Fruit fly (Drosophila melanogaster) whole organism, embryonic: ENCODE measurements around the gene Srp14.

Experiments used
- B-H2 ChIP-seq: fragments of 200-800 bp; sonication (Bioruptor generic); optimal IDR thresholded peaks from 2 replicates; lab custom pipeline; 2018; ENCODE audit warnings: missing biosample characterization, mild to moderate bottlenecking, missing genetic modification characterization
- CG11696 ChIP-seq: fragments of 200-800 bp; sonication (Bioruptor generic); IDR thresholded peaks from 2 replicates; pipeline ENCODE4 v1.3.6; 2022; ENCODE audit warnings: missing biosample characterization, missing genetic modification characterization
- CG12219 ChIP-seq: fragments of 200-800 bp; sonication (Bioruptor generic); optimal IDR thresholded peaks from 3 replicates; lab custom pipeline; 2018; ENCODE audit warnings: missing biosample characterization, mild to moderate bottlenecking, missing genetic modification characterization
- CG13424 ChIP-seq: fragments of 200-800 bp; sonication (Bioruptor generic); optimal IDR thresholded peaks from 2 replicates; lab custom pipeline; 2019; ENCODE audit warnings: missing biosample characterization, mild to moderate bottlenecking, missing genetic modification characterization, moderate library complexity
- CG13775 ChIP-seq: fragments of 200-800 bp; sonication (Bioruptor generic); optimal IDR thresholded peaks from 3 replicates; lab custom pipeline; 2017; ENCODE audit warnings: missing biosample characterization, mild to moderate bottlenecking, missing genetic modification characterization
- CG17385 ChIP-seq: fragments of 200-800 bp; sonication (Bioruptor generic); optimal IDR thresholded peaks from 3 replicates; lab custom pipeline; 2018; ENCODE audit warnings: missing biosample characterization, mild to moderate bottlenecking, missing genetic modification characterization
- CG17829 ChIP-seq: fragments of 200-800 bp; optimal IDR thresholded peaks from 2 replicates; lab custom pipeline; 2019; ENCODE audit warnings: missing biosample characterization, mild to moderate bottlenecking, missing genetic modification characterization, moderate library complexity
- CG18262 ChIP-seq: fragments of 200-800 bp; optimal IDR thresholded peaks from 3 replicates; lab custom pipeline; 2019; ENCODE audit warnings: missing biosample characterization, mild to moderate bottlenecking, missing genetic modification characterization, moderate library complexity
- CG2889 ChIP-seq: fragments of 200-800 bp; sonication (Bioruptor generic); IDR thresholded peaks from 3 replicates; pipeline ENCODE4 v1.3.6; 2022; ENCODE audit warnings: missing biosample characterization, missing genetic modification characterization
- CG30403 ChIP-seq: fragments of 200-800 bp; sonication (Bioruptor generic); optimal IDR thresholded peaks from 3 replicates; lab custom pipeline; 2016; ENCODE audit warnings: missing biosample characterization, missing genetic modification characterization
- CG32532 ChIP-seq: fragments of 200-800 bp; sonication (Bioruptor generic); IDR thresholded peaks from 2 replicates; pipeline ENCODE4 v1.3.6; 2022; ENCODE audit warnings: missing biosample characterization, missing genetic modification characterization
- CG3281 ChIP-seq: fragments of 200-800 bp; sonication (Bioruptor generic); optimal IDR thresholded peaks from 3 replicates; lab custom pipeline; 2017; ENCODE audit warnings: missing biosample characterization, mild to moderate bottlenecking, missing genetic modification characterization
- CG4328 ChIP-seq: fragments of 200-800 bp; sonication (Bioruptor generic); optimal IDR thresholded peaks from 3 replicates; lab custom pipeline; 2017; ENCODE audit warnings: missing biosample characterization, missing genetic modification reagents, missing genetic modification characterization
- CG7556 ChIP-seq: fragments of 200-800 bp; sonication (Bioruptor generic); optimal IDR thresholded peaks from 2 replicates; lab custom pipeline; 2017; ENCODE audit warnings: missing biosample characterization, mild to moderate bottlenecking, missing genetic modification characterization
- CG7745 ChIP-seq: fragments of 200-800 bp; sonication (Bioruptor generic); optimal IDR thresholded peaks from 2 replicates; lab custom pipeline; 2018; ENCODE audit warnings: missing biosample characterization, mild to moderate bottlenecking, missing genetic modification characterization, moderate library complexity
- CG9797 ChIP-seq: fragments of 200-800 bp; sonication (Bioruptor generic); optimal IDR thresholded peaks from 3 replicates; lab custom pipeline; 2018; ENCODE audit warnings: missing biosample characterization, mild to moderate bottlenecking, missing genetic modification characterization
- Camta ChIP-seq: fragments of 200-800 bp; sonication (Bioruptor generic); optimal IDR thresholded peaks from 2 replicates; lab custom pipeline; 2016; ENCODE audit warnings: missing biosample characterization, missing genetic modification characterization
- CoRest ChIP-seq: fragments of 200-800 bp; sonication (Bioruptor generic); optimal IDR thresholded peaks from 3 replicates; lab custom pipeline; 2018; ENCODE audit warnings: missing biosample characterization, mild to moderate bottlenecking, missing genetic modification characterization, moderate library complexity
- D19A ChIP-seq: fragments of 200-800 bp; optimal IDR thresholded peaks from 3 replicates; lab custom pipeline; 2019; ENCODE audit warnings: missing biosample characterization, mild to moderate bottlenecking, missing genetic modification characterization, moderate library complexity
- Dref ChIP-seq: fragments of 200-800 bp; sonication (Bioruptor generic); IDR thresholded peaks from 2 replicates; pipeline ENCODE4 v1.3.6; 2022; ENCODE audit warnings: missing biosample characterization, missing genetic modification characterization
- E2f2 ChIP-seq: fragments of 200-800 bp; sonication (Bioruptor generic); IDR thresholded peaks from 2 replicates; pipeline ENCODE4 v1.3.6; 2022; ENCODE audit warnings: missing biosample characterization, missing genetic modification characterization
- HLH4C ChIP-seq: fragments of 200-800 bp; sonication (Bioruptor generic); IDR thresholded peaks from 3 replicates; pipeline ENCODE4 v1.3.6; 2022; ENCODE audit warnings: missing biosample characterization, missing genetic modification characterization; ENCODE audit not compliant: partially characterized antibody
- Hr3 ChIP-seq: fragments of 200-800 bp; sonication (Bioruptor generic); optimal IDR thresholded peaks from 3 replicates; lab custom pipeline; 2016; ENCODE audit warnings: missing biosample characterization, missing genetic modification characterization
- MTF-1 ChIP-seq: fragments of 200-800 bp; sonication (Bioruptor generic); optimal IDR thresholded peaks from 2 replicates; lab custom pipeline; 2018; ENCODE audit warnings: missing biosample characterization, mild to moderate bottlenecking, missing genetic modification characterization, borderline replicate concordance
- NC2β ChIP-seq: fragments of 200-800 bp; sonication (Bioruptor generic); optimal IDR thresholded peaks from 2 replicates; lab custom pipeline; 2016; ENCODE audit warnings: missing biosample characterization, missing genetic modification characterization
- Neu2 ChIP-seq: fragments of 200-800 bp; sonication (Bioruptor generic); optimal IDR thresholded peaks from 3 replicates; lab custom pipeline; 2016; ENCODE audit warnings: missing biosample characterization, missing genetic modification characterization, borderline replicate concordance
- Optix ChIP-seq: fragments of 200-800 bp; sonication (Bioruptor generic); IDR thresholded peaks from 3 replicates; pipeline ENCODE4 v1.3.6; 2022; ENCODE audit warnings: missing biosample characterization, missing genetic modification characterization
- Poxn ChIP-seq: fragments of 200-800 bp; sonication (Bioruptor generic); IDR thresholded peaks from 2 replicates; pipeline ENCODE4 v1.3.6; 2022; ENCODE audit warnings: missing biosample characterization, missing genetic modification characterization
- Ravus ChIP-seq: fragments of 200-800 bp; sonication (Bioruptor generic); IDR thresholded peaks from 2 replicates; pipeline ENCODE4 v1.3.6; 2022; ENCODE audit warnings: missing biosample characterization, missing genetic modification characterization
- Sin3A ChIP-seq: fragments of >200 bp; optimal IDR thresholded peaks from 2 replicates; lab custom pipeline; 2018
- aop ChIP-seq: fragments of 200-800 bp; sonication (Bioruptor generic); IDR thresholded peaks from 2 replicates; pipeline ENCODE4 v1.3.6; 2022; ENCODE audit warnings: missing biosample characterization, missing genetic modification characterization
- ash1 ChIP-seq: fragments of 200-800 bp; sonication (Bioruptor generic); optimal IDR thresholded peaks from 2 replicates; lab custom pipeline; 2018; ENCODE audit warnings: missing biosample characterization, mild to moderate bottlenecking, missing genetic modification characterization
- bcd ChIP-seq: fragments of 200-800 bp; sonication (Bioruptor generic); optimal IDR thresholded peaks from 2 replicates; lab custom pipeline; 2017; ENCODE audit warnings: missing biosample characterization, mild to moderate bottlenecking, missing genetic modification characterization
- btn ChIP-seq: fragments of 200-800 bp; sonication (Bioruptor generic); optimal IDR thresholded peaks from 2 replicates; lab custom pipeline; 2016; ENCODE audit warnings: missing biosample characterization, missing genetic modification characterization
- cato ChIP-seq: fragments of 200-800 bp; sonication (Bioruptor generic); optimal IDR thresholded peaks from 2 replicates; lab custom pipeline; 2016; ENCODE audit warnings: missing biosample characterization, missing genetic modification characterization, borderline replicate concordance
- ems ChIP-seq: fragments of 200-800 bp; sonication (Bioruptor generic); optimal IDR thresholded peaks from 3 replicates; lab custom pipeline; 2016; ENCODE audit warnings: missing biosample characterization, missing genetic modification characterization
- gcm2 ChIP-seq: fragments of 200-800 bp; sonication (Bioruptor generic); optimal IDR thresholded peaks from 2 replicates; lab custom pipeline; 2016; ENCODE audit warnings: missing biosample characterization, missing genetic modification characterization
- grn ChIP-seq: fragments of 200-800 bp; sonication (Bioruptor generic); optimal IDR thresholded peaks from 3 replicates; lab custom pipeline; 2017; ENCODE audit warnings: missing biosample characterization, missing genetic modification characterization
- hbn ChIP-seq: fragments of 200-800 bp; sonication (Bioruptor generic); IDR thresholded peaks from 2 replicates; pipeline ENCODE4 v1.3.6; 2022; ENCODE audit warnings: missing biosample characterization, missing genetic modification characterization; ENCODE audit not compliant: partially characterized antibody
- her ChIP-seq: fragments of 200-800 bp; sonication (Bioruptor generic); optimal IDR thresholded peaks from 2 replicates; lab custom pipeline; 2016; ENCODE audit warnings: missing biosample characterization, missing genetic modification characterization
- jing ChIP-seq: fragments of 200-800 bp; sonication (Bioruptor generic); optimal IDR thresholded peaks from 2 replicates; lab custom pipeline; 2018; ENCODE audit warnings: missing biosample characterization, mild to moderate bottlenecking, missing genetic modification characterization
- jumu ChIP-seq: fragments of 200-800 bp; sonication (Bioruptor generic); optimal IDR thresholded peaks from 3 replicates; lab custom pipeline; 2016; ENCODE audit warnings: missing biosample characterization, missing genetic modification characterization
- kay ChIP-seq: fragments of 200-800 bp; sonication (Bioruptor generic); optimal IDR thresholded peaks from 2 replicates; lab custom pipeline; 2016; ENCODE audit warnings: missing biosample characterization, missing genetic modification characterization
- klu ChIP-seq: fragments of 200-800 bp; sonication (Bioruptor generic); IDR thresholded peaks from 2 replicates; pipeline ENCODE4 v1.3.6; 2022; ENCODE audit warnings: missing biosample characterization, missing genetic modification characterization
- lbe ChIP-seq: fragments of 200-800 bp; sonication (Bioruptor generic); optimal IDR thresholded peaks from 2 replicates; lab custom pipeline; 2016; ENCODE audit warnings: missing biosample characterization, mild to moderate bottlenecking, missing genetic modification characterization
- p53 ChIP-seq: fragments of 200-800 bp; sonication (Bioruptor generic); optimal IDR thresholded peaks from 2 replicates; lab custom pipeline; 2016; ENCODE audit warnings: missing biosample characterization, missing genetic modification characterization
- pan ChIP-seq, 4 experiments: fragments of >200 bp in 3 of 4; fragments of 200-800 bp in 1 of 4; sonication (Bioruptor generic) in 1 of 4; optimal IDR thresholded peaks in 3 of 4; IDR thresholded peaks in 1 of 4; 2 replicates each; pipeline versions ENCODE4 v1.3.6 to Lab custom; 2017 to 2022; ENCODE audit warnings: missing biosample characterization in 2 of 4, missing genetic modification characterization in 2 of 4, mixed read lengths in 1 of 4
- pnt ChIP-seq: fragments of 200-800 bp; sonication (Bioruptor generic); optimal IDR thresholded peaks from 3 replicates; lab custom pipeline; 2016; ENCODE audit warnings: missing biosample characterization, missing genetic modification characterization
- ro ChIP-seq: fragments of 200-800 bp; sonication (Bioruptor generic); IDR thresholded peaks from 2 replicates; pipeline ENCODE4 v1.3.6; 2022; ENCODE audit warnings: missing biosample characterization, missing genetic modification characterization
- sug ChIP-seq: fragments of 200-800 bp; optimal IDR thresholded peaks from 2 replicates; lab custom pipeline; 2019; ENCODE audit warnings: missing biosample characterization, mild to moderate bottlenecking, missing genetic modification characterization, moderate library complexity
- twi ChIP-seq: fragments of 200-800 bp; optimal IDR thresholded peaks from 2 replicates; lab custom pipeline; 2019; ENCODE audit warnings: missing biosample characterization, mild to moderate bottlenecking, missing genetic modification characterization, moderate library complexity
- zfh1 ChIP-seq: fragments of 200-800 bp; sonication (Bioruptor generic); IDR thresholded peaks from 3 replicates; pipeline ENCODE4 v1.3.6; 2022; ENCODE audit warnings: missing biosample characterization, missing genetic modification characterization

Gene Srp14

dm6 chr3R:20555023-20555422 is 24.9 kb upstream of the Srp14 start (continued):
- TF ChIP-seq ro (GFP tag; lab: Robert Waterston, UW) (no peak; the same call in 1 of the 2 replicates), kay (GFP tag; lab: Kevin White, UChicago) (peak; percentile 46), gcm2 (no peak), Poxn (GFP tag; lab: Robert Waterston, UW) (no peak), B-H2 (GFP tag; lab: Kevin White, UChicago) (no peak), MTF-1 (GFP tag; lab: Kevin White, UChicago) (no peak), twi (no peak), CG17385 (GFP tag; lab: Kevin White, UChicago) (no peak), ash1 (GFP tag; lab: Kevin White, UChicago) (no peak), her (no peak), Camta (no peak), CG11696 (peak; percentile 95), klu (GFP tag; lab: Robert Waterston, UW) (peak; percentile 34; the same call in 1 of the 2 replicates), bcd (GFP tag; lab: Kevin White, UChicago) (peak; percentile 68), CG2889 (GFP tag; lab: Robert Waterston, UW) (no peak), pnt (GFP tag; lab: Kevin White, UChicago) (peak; percentile 12), CG3281 (GFP tag; lab: Kevin White, UChicago) (peak; percentile 80), CG13775 (no peak), CG18262 (peak; percentile 67), CG32532 (peak; percentile 86), hbn (GFP tag; lab: Robert Waterston, UW) (no peak), CG4328 (no peak), lbe (GFP tag; lab: Kevin White, UChicago) (peak; percentile 36), zfh1 (no peak), Ravus (peak; percentile 45), grn (peak; percentile 41), jing (no peak), cato (GFP tag; lab: Kevin White, UChicago) (no peak), ems (GFP tag; lab: Kevin White, UChicago) (peak; percentile 57), jumu (no peak), Optix (GFP tag; lab: Robert Waterston, UW) (no peak), CG7745 (tag; lab: Kevin White, UChicago) (no peak), Neu2 (no peak), E2f2 (GFP tag; lab: Robert Waterston, UW) (no peak), pan (optimal IDR thresholded peaks at IDR 0.05; lab: Kevin White, UChicago) (no peak), pan (GFP tag; optimal IDR thresholded peaks at IDR 0.05 in 1 of 2, IDR thresholded peaks at IDR 0.05 in 1 of 2) (peak in 1 of 2 experiments; percentile 76), sug (tag; lab: Kevin White, UChicago) (peak; percentile 85), p53 (GFP tag; lab: Kevin White, UChicago) (no peak), CG13424 (tag; lab: Kevin White, UChicago) (no peak), NC2β (GFP tag; lab: Kevin White, UChicago) (no peak), CoRest (no peak), CG7556 (peak; percentile 27), Hr3 (GFP tag; lab: Kevin White, UChicago) (no peak), CG17829 (tag; lab: Kevin White, UChicago) (peak; percentile 62), HLH4C (GFP tag; lab: Robert Waterston, UW) (no peak), CG12219 (GFP tag; lab: Kevin White, UChicago) (no peak), Dref (no peak), D19A (tag; lab: Kevin White, UChicago) (peak; percentile 69), btn (GFP tag; lab: Kevin White, UChicago) (no peak), CG9797 (GFP tag; lab: Kevin White, UChicago) (no peak), Sin3A (lab: Kevin White, UChicago) (no peak), CG30403 (GFP tag; lab: Kevin White, UChicago) (peak; percentile 23), aop (no peak)
